Worm (Caenorhabditis elegans) whole organism, midembryonic: Measurements from ENCODE around the gene let-268.

Source experiments
- flt-1 ChIP-seq: fragments of 200-800 bp; sonication (Bioruptor generic); IDR thresholded peaks from 2 replicates; pipeline ENCODE4 v1.3.6; 2022; ENCODE audit warnings: missing genetic modification characterization, missing compliant biosample characterization
- klf-2 ChIP-seq: fragments of 200-800 bp; sonication (Bioruptor generic); conservative IDR thresholded peaks from 2 replicates; pipeline ENCODE4 v1.3.6; 2022; ENCODE audit warnings: missing genetic modification reagents, missing genetic modification characterization, missing compliant biosample characterization
- med-1 ChIP-seq: sonication (generic microtip); optimal IDR thresholded peaks from 2 replicates; lab custom pipeline; 2017; ENCODE audit warnings: missing genetic modification characterization, mild to moderate bottlenecking, missing compliant biosample characterization, antibody characterized with exemption, missing genetic modification reagents; ENCODE audit not compliant: insufficient read depth
- tab-1 ChIP-seq: fragments of 200-800 bp; sonication (Bioruptor generic); IDR thresholded peaks from 2 replicates; pipeline ENCODE4 v1.3.6; 2022; ENCODE audit warnings: missing genetic modification characterization, missing compliant biosample characterization
- ztf-29 ChIP-seq: fragments of 200-800 bp; sonication (Bioruptor generic); IDR thresholded peaks from 2 replicates; pipeline ENCODE4 v1.3.6; 2022; ENCODE audit warnings: missing genetic modification reagents, missing genetic modification characterization, missing compliant biosample characterization

- TF ChIP-seq ztf-29 (GFP tag; lab: Robert Waterston, UW): no peak
- no peak for TF ChIP-seq tab-1
- TF ChIP-seq flt-1: no peak
- no peak for TF ChIP-seq med-1 (GFP tag; lab: Kevin White, UChicago)
- TF ChIP-seq klf-2 (GFP tag; lab: Robert Waterston, UW): no peak
These were observed 28.9 kb downstream of the let-268 start for ce11 chrII:10010914-10011313.
